Fruit fly (Drosophila melanogaster) whole organism, adult: Measurements from ENCODE around the gene Ugt35A1.

Source experiments
- CG11617 ChIP-seq: fragments of 200-800 bp; sonication (Bioruptor generic); optimal IDR thresholded peaks from 2 replicates; lab custom pipeline; 2017; ENCODE audit warnings: mild to moderate bottlenecking, missing biosample characterization, missing genetic modification reagents, missing genetic modification characterization
- CG12768 ChIP-seq: fragments of 200-800 bp; sonication (Bioruptor generic); optimal IDR thresholded peaks from 2 replicates; lab custom pipeline; 2017; ENCODE audit warnings: missing biosample characterization, missing genetic modification characterization, mild to moderate bottlenecking, moderate library complexity, missing genetic modification reagents
- CG14711 ChIP-seq: fragments of 200-800 bp; sonication (Bioruptor generic); optimal IDR thresholded peaks from 2 replicates; lab custom pipeline; 2018; ENCODE audit warnings: missing biosample characterization, mild to moderate bottlenecking, missing genetic modification characterization, moderate library complexity
- CG1620 ChIP-seq: fragments of 200-800 bp; sonication (Bioruptor generic); optimal IDR thresholded peaks from 2 replicates; lab custom pipeline; 2016; ENCODE audit warnings: missing biosample characterization, missing genetic modification characterization
- CG33017 ChIP-seq: fragments of 200-800 bp; sonication (Bioruptor generic); optimal IDR thresholded peaks from 2 replicates; lab custom pipeline; 2018; ENCODE audit warnings: missing biosample characterization, mild to moderate bottlenecking, missing genetic modification characterization, moderate library complexity
- CG5204 ChIP-seq: fragments of 200-800 bp; sonication (Bioruptor generic); optimal IDR thresholded peaks from 2 replicates; lab custom pipeline; 2016; ENCODE audit warnings: missing biosample characterization, missing genetic modification characterization
- CG7045 ChIP-seq: fragments of 200-800 bp; sonication (Bioruptor generic); optimal IDR thresholded peaks from 2 replicates; lab custom pipeline; 2017; ENCODE audit warnings: missing biosample characterization, mild to moderate bottlenecking, missing genetic modification characterization
- CG7101 ChIP-seq: fragments of 200-800 bp; sonication (Bioruptor generic); optimal IDR thresholded peaks from 2 replicates; lab custom pipeline; 2018; ENCODE audit warnings: missing biosample characterization, mild to moderate bottlenecking, missing genetic modification characterization, moderate library complexity
- Clk ChIP-seq: fragments of 200-800 bp; sonication (Bioruptor generic); optimal IDR thresholded peaks from 2 replicates; lab custom pipeline; 2017; ENCODE audit warnings: missing biosample characterization, missing genetic modification characterization
- Crg-1 ChIP-seq: fragments of 200-800 bp; sonication (Bioruptor generic); optimal IDR thresholded peaks from 2 replicates; lab custom pipeline; 2016; ENCODE audit warnings: missing biosample characterization, missing genetic modification characterization
- Hr96 ChIP-seq: fragments of 200-800 bp; sonication (Bioruptor generic); optimal IDR thresholded peaks from 2 replicates; lab custom pipeline; 2016; ENCODE audit warnings: missing biosample characterization, missing genetic modification characterization
- Mnt ChIP-seq: fragments of 200-800 bp; sonication (Bioruptor generic); optimal IDR thresholded peaks from 2 replicates; lab custom pipeline; 2016; ENCODE audit warnings: missing biosample characterization, mild to moderate bottlenecking, missing genetic modification characterization
- bab1 ChIP-seq: fragments of 200-800 bp; sonication (Bioruptor generic); optimal IDR thresholded peaks from 3 replicates; lab custom pipeline; 2019; ENCODE audit warnings: missing biosample characterization, mild to moderate bottlenecking, missing genetic modification characterization, moderate library complexity
- cic ChIP-seq: fragments of 200-800 bp; sonication (Bioruptor generic); optimal IDR thresholded peaks from 2 replicates; lab custom pipeline; 2017; ENCODE audit warnings: missing biosample characterization, mild to moderate bottlenecking, missing genetic modification characterization, moderate library complexity
- cnc ChIP-seq, 2 experiments: fragments of >200 bp; optimal IDR thresholded peaks; 2 replicates each; lab custom pipeline; 2017
- kay ChIP-seq: fragments of 200-800 bp; sonication (Bioruptor generic); peaks from one replicate; lab custom pipeline; 2016; ENCODE audit warnings: missing biosample characterization, missing genetic modification characterization, borderline replicate concordance
- ovo ChIP-seq: fragments of 200-800 bp; sonication (Bioruptor generic); optimal IDR thresholded peaks from 2 replicates; lab custom pipeline; 2016; ENCODE audit warnings: missing biosample characterization, missing genetic modification characterization
- pad ChIP-seq: fragments of 200-800 bp; sonication (Bioruptor generic); optimal IDR thresholded peaks from 3 replicates; lab custom pipeline; 2017; ENCODE audit warnings: missing biosample characterization, missing genetic modification characterization, mild to moderate bottlenecking, moderate library complexity, missing genetic modification reagents
- tj ChIP-seq: fragments of 200-800 bp; sonication (Bioruptor generic); optimal IDR thresholded peaks from 3 replicates; lab custom pipeline; 2017; ENCODE audit warnings: missing biosample characterization, mild to moderate bottlenecking, missing genetic modification characterization, moderate library complexity
- toe ChIP-seq: fragments of 200-800 bp; sonication (Bioruptor generic); optimal IDR thresholded peaks from 2 replicates; lab custom pipeline; 2016; ENCODE audit warnings: missing biosample characterization, missing genetic modification characterization

The Ugt35A1 gene

DNA sequence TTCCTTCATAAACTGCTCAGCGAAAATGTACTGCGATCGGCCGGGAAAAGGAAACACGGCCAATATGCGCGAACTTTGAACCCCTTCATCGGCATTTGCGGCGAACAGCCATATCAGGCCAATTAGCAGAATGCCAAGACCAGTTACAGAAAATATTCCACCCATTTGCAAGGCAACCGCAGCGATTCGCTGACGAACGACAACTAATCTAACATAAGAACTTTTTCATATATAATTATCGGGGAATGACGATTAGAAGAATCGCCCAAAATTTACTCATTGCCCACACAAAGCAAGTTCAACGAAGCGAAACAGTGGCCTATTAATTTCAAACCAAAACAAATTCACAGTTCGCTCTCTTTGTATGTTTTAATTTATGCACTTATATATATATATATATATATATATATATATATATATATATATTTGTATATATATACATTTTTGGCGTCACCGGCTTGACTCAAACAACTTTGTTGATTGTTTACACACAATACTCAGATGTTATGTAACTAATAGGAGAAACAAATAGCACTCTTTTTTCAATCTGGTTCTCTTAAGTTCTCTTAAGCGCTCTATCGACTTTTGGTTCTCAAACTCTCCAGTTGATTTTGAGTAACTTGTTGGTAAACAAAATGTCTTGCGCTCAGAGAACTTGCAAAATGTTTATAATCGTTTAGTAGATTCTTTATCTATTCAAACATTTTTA lies at the start of gene Ugt35A1:
Gene Ugt35A1, minus strand, starts transcription at position 205 of the 709 bp plus-strand sequence.
- TF ChIP-seq CG33017 (tag; lab: Kevin White, UChicago) (no peak), CG12768 (GFP tag; lab: Kevin White, UChicago) (peak; percentile 3), kay (peak; percentile 92)

DNA sequence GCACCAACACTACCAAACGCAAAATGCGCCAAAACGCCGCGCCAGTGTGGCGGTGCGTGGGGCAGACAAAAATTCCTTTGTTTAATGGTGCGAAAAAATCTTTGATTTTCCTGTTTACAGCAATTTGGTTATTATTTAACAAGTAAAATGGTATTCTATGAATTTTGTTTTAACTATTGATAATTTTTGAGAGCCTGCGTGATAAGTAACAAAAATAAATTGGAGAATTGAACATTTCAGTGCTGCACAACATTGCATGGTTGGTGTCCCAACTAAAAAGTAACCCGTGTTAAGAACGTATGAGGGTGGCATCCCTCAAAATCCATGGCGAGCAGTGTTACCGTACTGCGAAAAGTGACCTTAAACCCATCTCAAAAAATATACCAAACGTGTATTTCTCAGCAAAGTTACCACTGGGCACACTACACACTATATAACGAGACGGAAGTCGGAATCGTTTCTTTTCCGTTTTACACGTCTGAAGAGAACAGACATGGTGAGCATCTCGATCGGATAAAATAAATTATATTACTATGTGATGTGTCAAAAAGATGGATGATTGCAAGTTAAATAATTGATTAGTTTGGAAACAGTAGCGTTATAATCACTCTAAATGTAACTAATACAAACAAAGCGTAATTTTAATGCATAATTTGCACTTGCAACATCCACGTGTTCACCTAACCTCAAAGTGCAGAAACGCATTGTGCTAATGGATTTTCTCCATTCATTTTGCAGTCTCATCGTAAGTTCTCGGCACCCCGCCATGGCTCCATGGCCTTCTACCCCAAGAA lies 49.2 kb upstream of the Ugt35A1 start, which contains the start of the genes CG6693 and RpL3:
Gene CG6693, minus strand, starts transcription at position 203 of the 794 bp plus-strand sequence.
Gene RpL3, plus strand, starts transcription at position 458 of the 794 bp plus-strand sequence.
- TF ChIP-seq Clk (GFP tag; lab: Kevin White, UChicago) = peak; percentile 54
- TF ChIP-seq Crg-1 (GFP tag; lab: Kevin White, UChicago) = peak; percentile 78
- TF ChIP-seq CG7045 (GFP tag; lab: Kevin White, UChicago) = peak; percentile 69
- peak; percentile 85 for TF ChIP-seq CG12768 (GFP tag; lab: Kevin White, UChicago)
- no peak for TF ChIP-seq CG5204 (GFP tag; lab: Kevin White, UChicago)
- TF ChIP-seq CG7101 (tag; lab: Kevin White, UChicago) = peak; percentile 91
- peak; percentile 68 for TF ChIP-seq toe (GFP tag; lab: Kevin White, UChicago)
- TF ChIP-seq CG1620 (GFP tag; lab: Kevin White, UChicago) = peak; percentile 73
- TF ChIP-seq bab1 (GFP tag; lab: Kevin White, UChicago) = peak; percentile 87
- TF ChIP-seq pad (GFP tag; lab: Kevin White, UChicago) = peak; percentile 73
- peak; percentile 56 for TF ChIP-seq tj (GFP tag; lab: Kevin White, UChicago)
- TF ChIP-seq ovo (GFP tag; lab: Kevin White, UChicago) = peak; percentile 39
- TF ChIP-seq CG33017 (tag; lab: Kevin White, UChicago) = peak; percentile 90
- TF ChIP-seq CG14711 = peak; percentile 57
- peak; percentile 97 for TF ChIP-seq Mnt (GFP tag; lab: Kevin White, UChicago)
- TF ChIP-seq cic = peak; percentile 75
- TF ChIP-seq cnc (optimal IDR thresholded peaks at IDR 0.05; lab: Kevin White, UChicago) = peak in 1 of 2 experiments; percentile 46
- TF ChIP-seq Hr96 (GFP tag; lab: Kevin White, UChicago) = peak; percentile 81
- no peak for TF ChIP-seq kay
- TF ChIP-seq CG11617 = peak; percentile 84

DNA sequence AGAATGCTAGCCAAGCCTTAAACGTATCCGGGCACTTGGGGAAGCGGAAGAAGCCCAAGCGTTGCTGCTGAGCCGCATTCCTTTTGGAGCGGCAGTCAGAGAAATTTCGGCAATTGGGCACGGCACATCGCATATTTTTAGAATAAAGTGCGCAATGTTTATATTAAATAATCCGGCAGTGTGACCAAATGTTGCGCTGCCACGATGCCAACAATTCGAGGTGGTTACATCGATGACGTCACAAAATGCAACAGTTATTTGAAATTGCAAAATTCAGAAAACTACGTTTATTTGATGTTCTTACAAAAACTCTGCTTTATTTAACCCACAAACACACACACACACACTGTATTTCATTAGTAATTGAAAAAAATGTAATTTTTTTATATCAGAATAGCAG lies 47.4 kb upstream of the Ugt35A1 start, which contains the start of gene CG6689:
Gene CG6689, minus strand, starts transcription at position 182 of the 400 bp plus-strand sequence.
- peak; percentile 13 for TF ChIP-seq Mnt (GFP tag; lab: Kevin White, UChicago)
- no peak for TF ChIP-seq Crg-1 (GFP tag; lab: Kevin White, UChicago)
- peak; percentile 6 for TF ChIP-seq CG11617

DNA sequence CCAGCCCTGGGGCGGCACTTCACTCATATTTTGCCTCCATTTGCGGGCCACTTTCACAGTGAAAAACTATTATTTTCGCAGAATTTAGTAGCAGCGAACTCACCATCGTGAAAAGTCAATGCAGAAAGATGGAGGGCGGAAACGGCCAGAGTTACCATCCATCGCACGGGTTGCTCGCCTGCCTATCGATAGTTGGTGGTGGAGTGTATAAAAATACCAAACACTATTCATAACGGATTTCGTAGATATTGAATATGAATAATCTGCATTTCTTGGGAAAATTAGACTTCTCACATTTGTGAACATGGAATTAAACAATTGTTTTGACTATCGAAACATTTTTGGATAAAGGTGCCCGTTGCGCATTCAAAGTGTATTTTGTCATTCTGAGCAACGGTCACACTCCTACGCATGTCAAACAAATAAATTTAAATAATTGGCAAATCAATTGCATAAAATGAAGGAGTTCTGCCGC lies 43.7 kb upstream of the Ugt35A1 start, which contains the start of the genes RpS25 and CG4820:
Gene RpS25, minus strand, starts transcription at position 132 of the 475 bp plus-strand sequence.
Gene CG4820, plus strand, starts transcription at position 380 of the 475 bp plus-strand sequence.
- TF ChIP-seq Mnt (GFP tag; lab: Kevin White, UChicago) (peak; percentile 93), CG12768 (GFP tag; lab: Kevin White, UChicago) (peak; percentile 93), kay (no peak), toe (GFP tag; lab: Kevin White, UChicago) (peak; percentile 87), CG5204 (GFP tag; lab: Kevin White, UChicago) (no peak), CG7045 (GFP tag; lab: Kevin White, UChicago) (peak; percentile 90), bab1 (GFP tag; lab: Kevin White, UChicago) (peak; percentile 97), Clk (GFP tag; lab: Kevin White, UChicago) (peak; percentile 88), Hr96 (GFP tag; lab: Kevin White, UChicago) (peak; percentile 94), CG14711 (peak; percentile 97), Crg-1 (GFP tag; lab: Kevin White, UChicago) (peak; percentile 96), CG7101 (tag; lab: Kevin White, UChicago) (peak; percentile 94), cic (peak; percentile 81), ovo (GFP tag; lab: Kevin White, UChicago) (peak; percentile 91), CG11617 (peak; percentile 96), tj (GFP tag; lab: Kevin White, UChicago) (peak; percentile 82), CG33017 (tag; lab: Kevin White, UChicago) (peak; percentile 88), cnc (optimal IDR thresholded peaks at IDR 0.05; lab: Kevin White, UChicago) (no peak), CG1620 (GFP tag; lab: Kevin White, UChicago) (peak; percentile 96), pad (GFP tag; lab: Kevin White, UChicago) (peak; percentile 83)

DNA sequence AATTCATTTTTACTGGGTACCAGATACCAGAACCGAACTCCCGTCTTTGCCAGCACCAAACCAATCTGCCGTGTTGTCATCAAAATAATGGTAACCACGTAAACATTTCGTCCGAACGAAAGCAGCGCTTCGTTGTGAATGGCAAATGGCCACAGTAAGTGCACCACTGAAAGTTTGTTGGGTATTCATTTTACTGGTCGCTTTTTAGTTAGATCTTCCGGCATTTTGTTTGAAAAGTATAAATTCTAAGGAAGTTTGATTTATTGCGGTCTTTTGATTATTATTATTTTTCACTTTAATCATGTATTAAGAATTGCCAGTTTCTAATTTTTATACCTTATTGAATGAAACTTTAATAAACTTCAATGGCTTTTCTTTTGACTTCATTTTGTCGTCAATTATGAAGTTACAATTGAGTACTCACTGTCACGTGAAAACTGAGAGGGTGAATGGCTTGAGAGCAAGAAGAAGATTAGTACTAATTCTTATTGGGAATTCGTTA lies 42.0 kb upstream of the Ugt35A1 start, which contains the start of gene ZnT86D:
Gene ZnT86D, minus strand, starts transcription at position 91 of the 502 bp plus-strand sequence.
- peak; percentile 86 for TF ChIP-seq CG33017 (tag; lab: Kevin White, UChicago)
- TF ChIP-seq CG11617 = peak; percentile 82
- TF ChIP-seq CG1620 (GFP tag; lab: Kevin White, UChicago) = peak; percentile 68
- peak; percentile 75 for TF ChIP-seq CG14711
- TF ChIP-seq Hr96 (GFP tag; lab: Kevin White, UChicago) = peak; percentile 74
- peak; percentile 70 for TF ChIP-seq pad (GFP tag; lab: Kevin White, UChicago)
- peak; percentile 47 for TF ChIP-seq Clk (GFP tag; lab: Kevin White, UChicago)
- peak; percentile 34 for TF ChIP-seq Crg-1 (GFP tag; lab: Kevin White, UChicago)
- no peak for TF ChIP-seq kay
- TF ChIP-seq CG7045 (GFP tag; lab: Kevin White, UChicago) = peak; percentile 72
- TF ChIP-seq toe (GFP tag; lab: Kevin White, UChicago) = peak; percentile 70
- TF ChIP-seq cnc (optimal IDR thresholded peaks at IDR 0.05; lab: Kevin White, UChicago) = no peak
- peak; percentile 68 for TF ChIP-seq cic
- peak; percentile 80 for TF ChIP-seq CG5204 (GFP tag; lab: Kevin White, UChicago)
- TF ChIP-seq tj (GFP tag; lab: Kevin White, UChicago) = peak; percentile 54
- TF ChIP-seq Mnt (GFP tag; lab: Kevin White, UChicago) = peak; percentile 83
- peak; percentile 75 for TF ChIP-seq bab1 (GFP tag; lab: Kevin White, UChicago)
- TF ChIP-seq CG7101 (tag; lab: Kevin White, UChicago) = peak; percentile 86
- TF ChIP-seq ovo (GFP tag; lab: Kevin White, UChicago) = peak; percentile 27
- TF ChIP-seq CG12768 (GFP tag; lab: Kevin White, UChicago) = peak; percentile 78
